Worm (Caenorhabditis elegans) whole organism, midembryonic: Measurements from ENCODE around the gene C09E8.6.

ENCODE experiments used
- T22C8.4 ChIP-seq: fragments of 200-800 bp; sonication (Bioruptor generic); IDR thresholded peaks from 2 replicates; pipeline ENCODE4 v1.3.6; 2022; ENCODE audit warnings: missing genetic modification characterization, missing compliant biosample characterization
- cog-1 ChIP-seq: sonication (generic microtip); optimal IDR thresholded peaks from 2 replicates; lab custom pipeline; 2016; ENCODE audit warnings: missing genetic modification characterization, missing compliant biosample characterization
- flt-1 ChIP-seq: fragments of 200-800 bp; sonication (Bioruptor generic); IDR thresholded peaks from 2 replicates; pipeline ENCODE4 v1.3.6; 2022; ENCODE audit warnings: missing genetic modification characterization, missing compliant biosample characterization
- med-1 ChIP-seq: sonication (generic microtip); optimal IDR thresholded peaks from 2 replicates; lab custom pipeline; 2017; ENCODE audit warnings: missing genetic modification characterization, mild to moderate bottlenecking, missing compliant biosample characterization, antibody characterized with exemption, missing genetic modification reagents; ENCODE audit not compliant: insufficient read depth
- ref-1 ChIP-seq: fragments of 200-800 bp; sonication (Bioruptor generic); conservative IDR thresholded peaks from 2 replicates; pipeline ENCODE4 v1.3.6; 2022; ENCODE audit warnings: missing genetic modification reagents, missing genetic modification characterization, missing compliant biosample characterization
- tab-1 ChIP-seq: fragments of 200-800 bp; sonication (Bioruptor generic); IDR thresholded peaks from 2 replicates; pipeline ENCODE4 v1.3.6; 2022; ENCODE audit warnings: missing genetic modification characterization, missing compliant biosample characterization
- ztf-29 ChIP-seq: fragments of 200-800 bp; sonication (Bioruptor generic); IDR thresholded peaks from 2 replicates; pipeline ENCODE4 v1.3.6; 2022; ENCODE audit warnings: missing genetic modification reagents, missing genetic modification characterization, missing compliant biosample characterization

- TF ChIP-seq flt-1 (GFP tag; lab: Robert Waterston, UW) (no peak), T22C8.4 (no peak), tab-1 (GFP tag; lab: Robert Waterston, UW) (no peak), ref-1 (GFP tag; lab: Robert Waterston, UW) (no peak), ztf-29 (GFP tag; lab: Robert Waterston, UW) (no peak), cog-1 (tag; lab: Kevin White, UChicago) (no peak), med-1 (no peak)
These were observed 34.0 kb upstream of the C09E8.6 start, which contains the start of gene slc-36.2 for ce11 chrII:522302-522701.
